Worm (Caenorhabditis elegans) whole organism, young adult: ENCODE data around the gene F13A2.9.

ENCODE experiments used
- F22D6.2 ChIP-seq: sonication (generic microtip); optimal IDR thresholded peaks from 2 replicates; lab custom pipeline; 2016; ENCODE audit warnings: mild to moderate bottlenecking, missing genetic modification characterization, missing compliant biosample characterization
- F37B4.10 ChIP-seq: fragments of 200-800 bp; sonication (Bioruptor generic); IDR thresholded peaks from 2 replicates; pipeline ENCODE4 v1.3.6; 2022; ENCODE audit warnings: missing genetic modification characterization, missing compliant biosample characterization
- F39B2.1 ChIP-seq: fragments of 200-800 bp; sonication (Bioruptor generic); IDR thresholded peaks from 2 replicates; pipeline ENCODE4 v1.3.6; 2022; ENCODE audit warnings: missing genetic modification reagents, missing genetic modification characterization, missing compliant biosample characterization
- T07F8.4 ChIP-seq: sonication (generic microtip); optimal IDR thresholded peaks from 2 replicates; lab custom pipeline; 2016; ENCODE audit warnings: mild to moderate bottlenecking, missing genetic modification characterization, moderate library complexity, missing compliant biosample characterization
- T26A5.8 ChIP-seq: sonication (generic microtip); optimal IDR thresholded peaks from 2 replicates; lab custom pipeline; 2016; ENCODE audit warnings: missing genetic modification characterization, missing compliant biosample characterization
- Y79H2A.3 ChIP-seq: fragments of 200-800 bp; sonication (Bioruptor generic); conservative IDR thresholded peaks from 2 replicates; pipeline ENCODE4 v1.3.6; 2022; ENCODE audit warnings: missing genetic modification reagents, missing genetic modification characterization, missing compliant biosample characterization
- ama-1 ChIP-seq, 3 experiments: fragments of 150-350 bp in 1 of 3; sonication (generic microtip) in 2 of 3; optimal IDR thresholded peaks; 2 replicates each; lab custom pipeline; 2014 to 2018; ENCODE audit warnings: missing biosample characterization in 2 of 3, missing genetic modification characterization in 2 of 3, missing genetic modification reagents in 2 of 3
- aptf-2 ChIP-seq: fragments of 200-800 bp; sonication (Bioruptor generic); conservative IDR thresholded peaks from 2 replicates; pipeline ENCODE4 v1.3.6; 2022; ENCODE audit warnings: missing genetic modification reagents, missing genetic modification characterization, missing compliant biosample characterization
- bed-2 ChIP-seq: fragments of 200-800 bp; sonication (Bioruptor generic); IDR thresholded peaks from 2 replicates; pipeline ENCODE4 v1.3.6; 2022; ENCODE audit warnings: missing genetic modification reagents, missing genetic modification characterization, missing compliant biosample characterization
- ceh-40 ChIP-seq: fragments of 200-800 bp; sonication (Bioruptor generic); IDR thresholded peaks from 2 replicates; pipeline ENCODE4 v1.3.6; 2022; ENCODE audit warnings: missing genetic modification characterization, missing compliant biosample characterization
- dpff-1 ChIP-seq: sonication (generic microtip); optimal IDR thresholded peaks from 2 replicates; lab custom pipeline; 2017; ENCODE audit warnings: mild to moderate bottlenecking, missing genetic modification characterization, missing compliant biosample characterization
- fkh-3 ChIP-seq: sonication (generic microtip); optimal IDR thresholded peaks from 2 replicates; lab custom pipeline; 2016; ENCODE audit warnings: mild to moderate bottlenecking, missing genetic modification characterization, missing compliant biosample characterization
- lag-1 ChIP-seq: fragments of 200-800 bp; sonication (Bioruptor generic); IDR thresholded peaks from 2 replicates; pipeline ENCODE4 v1.3.6; 2022; ENCODE audit warnings: missing genetic modification reagents, missing genetic modification characterization, missing compliant biosample characterization
- lsl-1 ChIP-seq: fragments of 200-800 bp; sonication (Bioruptor generic); optimal IDR thresholded peaks from 2 replicates; lab custom pipeline; 2018; ENCODE audit warnings: mild to moderate bottlenecking, missing genetic modification characterization, moderate library complexity, missing compliant biosample characterization
- lsy-27 ChIP-seq: sonication (generic microtip); optimal IDR thresholded peaks from 2 replicates; lab custom pipeline; 2017; ENCODE audit warnings: missing genetic modification characterization, mild to moderate bottlenecking, missing compliant biosample characterization, antibody characterized with exemption, missing genotype, borderline replicate concordance; ENCODE audit not compliant: insufficient read depth
- madf-10 ChIP-seq: sonication (generic microtip); optimal IDR thresholded peaks from 2 replicates; lab custom pipeline; 2016; ENCODE audit warnings: mild to moderate bottlenecking, missing genetic modification characterization, missing compliant biosample characterization
- madf-8 ChIP-seq: fragments of 200-800 bp; sonication (Bioruptor generic); conservative IDR thresholded peaks from 2 replicates; pipeline ENCODE4 v1.3.6; 2022; ENCODE audit warnings: missing genetic modification reagents, missing genetic modification characterization, missing compliant biosample characterization
- mcd-1 ChIP-seq: fragments of 200-800 bp; sonication (Bioruptor generic); IDR thresholded peaks from 2 replicates; pipeline ENCODE4 v1.3.6; 2022; ENCODE audit warnings: missing genetic modification reagents, missing genetic modification characterization, missing compliant biosample characterization
- nfya-1 ChIP-seq: sonication (generic microtip); optimal IDR thresholded peaks from 2 replicates; lab custom pipeline; 2017; ENCODE audit warnings: antibody characterized with exemption, missing compliant biosample characterization, missing genetic modification characterization, borderline replicate concordance; ENCODE audit not compliant: insufficient read depth
- nhr-179 ChIP-seq: sonication (generic microtip); optimal IDR thresholded peaks from 2 replicates; lab custom pipeline; 2016; ENCODE audit warnings: mild to moderate bottlenecking, missing genetic modification characterization, missing compliant biosample characterization
- pha-4 ChIP-seq: fragments of 150-350 bp; sonication (generic microtip); optimal IDR thresholded peaks from 2 replicates; lab custom pipeline; 2014; ENCODE audit warnings: missing biosample characterization, missing genetic modification reagents, missing genetic modification characterization
- rec-8 ChIP-seq, 2 experiments: sonication (generic microtip); optimal IDR thresholded peaks; 2 replicates each; lab custom pipeline; 2016; ENCODE audit warnings: mild to moderate bottlenecking in 2 of 2, missing genetic modification characterization in 2 of 2, missing genetic modification reagents in 2 of 2, missing genotype in 2 of 2, missing biosample characterization in 1 of 2, missing compliant biosample characterization in 1 of 2, moderate library complexity in 1 of 2
- rpc-1 ChIP-seq, 2 experiments: fragments of 150-350 bp in 1 of 2; sonication (generic microtip) in 1 of 2; optimal IDR thresholded peaks; 2 replicates each; lab custom pipeline; 2014 to 2018; ENCODE audit warnings: missing biosample characterization in 1 of 2, missing genetic modification characterization in 1 of 2, missing genetic modification reagents in 1 of 2, missing genotype in 1 of 2
- snpc-1.1 ChIP-seq: sonication (generic microtip); optimal IDR thresholded peaks from 2 replicates; lab custom pipeline; 2017; ENCODE audit warnings: missing genetic modification characterization, mild to moderate bottlenecking, missing compliant biosample characterization, antibody characterized with exemption, moderate library complexity, missing genotype, missing genetic modification reagents; ENCODE audit not compliant: insufficient read depth
- snpc-3.4 ChIP-seq: sonication (generic microtip); optimal IDR thresholded peaks from 2 replicates; lab custom pipeline; 2017; ENCODE audit warnings: missing genetic modification characterization, mild to moderate bottlenecking, missing compliant biosample characterization, antibody characterized with exemption, moderate library complexity, missing genotype, missing genetic modification reagents
- sptf-2 ChIP-seq: fragments of 200-800 bp; sonication (Bioruptor generic); optimal IDR thresholded peaks from 2 replicates; lab custom pipeline; 2018; ENCODE audit warnings: mild to moderate bottlenecking, missing genetic modification characterization, missing compliant biosample characterization
- unc-130 ChIP-seq: sonication (generic microtip); optimal IDR thresholded peaks from 2 replicates; lab custom pipeline; 2016; ENCODE audit warnings: missing genetic modification reagents, missing genetic modification characterization, missing compliant biosample characterization
- unc-62 ChIP-seq: fragments of 150-350 bp; optimal IDR thresholded peaks from 2 replicates; lab custom pipeline; 2014; ENCODE audit warnings: missing biosample characterization, missing genetic modification reagents, missing genetic modification characterization
- zim-3 ChIP-seq: sonication (generic microtip); optimal IDR thresholded peaks from 2 replicates; lab custom pipeline; 2017; ENCODE audit warnings: mild to moderate bottlenecking, missing genetic modification characterization, moderate library complexity, missing compliant biosample characterization
- ztf-18 ChIP-seq: sonication (generic microtip); optimal IDR thresholded peaks from 2 replicates; lab custom pipeline; 2016; ENCODE audit warnings: missing genotype, mild to moderate bottlenecking, missing genetic modification characterization, missing compliant biosample characterization
- ztf-6 ChIP-seq: fragments of 200-800 bp; sonication (Bioruptor generic); IDR thresholded peaks from 2 replicates; pipeline ENCODE4 v1.3.6; 2022; ENCODE audit warnings: missing genetic modification reagents, missing genetic modification characterization, missing compliant biosample characterization

The F13A2.9 gene

DNA sequence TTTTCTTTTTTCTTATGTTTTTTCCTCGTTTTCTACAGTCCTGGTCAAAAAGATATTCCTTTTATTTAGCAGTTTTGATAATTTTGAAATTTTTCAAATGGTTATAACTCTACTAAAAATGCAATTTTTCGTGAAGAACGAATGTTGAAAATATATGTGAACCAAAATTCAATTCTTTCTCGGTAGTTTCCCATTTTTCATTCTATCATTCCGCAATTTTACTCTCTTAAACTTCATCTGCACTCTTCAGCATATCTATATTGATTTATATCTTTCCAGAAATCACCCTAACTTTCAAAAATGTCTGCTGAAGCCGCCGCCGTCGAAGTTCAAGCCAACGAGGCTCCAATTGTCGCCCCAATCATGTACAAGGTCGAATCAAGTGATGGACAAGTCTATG, 34.8 kb upstream of the F13A2.9 start, which contains the start of gene skr-7:
Gene skr-7 (plus strand): TSS at position 301 of the 400 bp plus-strand sequence.
- TF ChIP-seq ztf-18 (no peak), unc-130 (no peak), lsy-27 (tag; lab: Kevin White, UChicago) (no peak), lsl-1 (GFP tag; lab: Kevin White, UChicago) (no peak), unc-62 (GFP tag; lab: Kevin White, UChicago) (no peak), ztf-6 (GFP tag; lab: Robert Waterston, UW) (no peak), madf-8 (no peak), Y79H2A.3 (GFP tag; lab: Robert Waterston, UW) (no peak), ceh-40 (GFP tag; lab: Robert Waterston, UW) (no peak), sptf-2 (GFP tag; lab: Kevin White, UChicago) (no peak), bed-2 (GFP tag; lab: Robert Waterston, UW) (no peak), fkh-3 (tag; lab: Kevin White, UChicago) (no peak)

- TF ChIP-seq F37B4.10 (GFP tag; lab: Robert Waterston, UW) (no peak), unc-62 (GFP tag; lab: Kevin White, UChicago) (no peak), ama-1 (optimal IDR thresholded peaks at IDR 0.05; lab: Kevin White, UChicago) (no peak), ama-1 (GFP tag; optimal IDR thresholded peaks at IDR 0.05; lab: Kevin White, UChicago) (no peak), ztf-18 (no peak), F39B2.1 (no peak), snpc-1.1 (tag; lab: Kevin White, UChicago) (no peak), T26A5.8 (tag; lab: Kevin White, UChicago) (no peak)
- TF ChIP-seq, all 124 proteins: peak for 0
Observed at ce11 chrV:4421475-4421874, 34.2 kb upstream of the F13A2.9 start, which contains the start of gene skr-14. skr-14 (minus strand) TSS chrV:4421575.

ce11 chrV:4419767-4420322, 32.5 kb upstream of the F13A2.9 start, which contains the start of the genes Y47D7A.7 and Y47D7A.2:
Y47D7A.7 (minus strand) TSS chrV:4419867.
Y47D7A.2 (plus strand) TSS chrV:4420272.
- TF ChIP-seq rec-8 (tag; optimal IDR thresholded peaks at IDR 0.05; lab: Kevin White, UChicago), result no peak
- TF ChIP-seq F22D6.2 (tag; lab: Kevin White, UChicago), result no peak
- no peak for TF ChIP-seq nfya-1 (tag; lab: Kevin White, UChicago)
- TF ChIP-seq rpc-1 (optimal IDR thresholded peaks at IDR 0.05; lab: Kevin White, UChicago), result no peak
- no peak for TF ChIP-seq rpc-1 (tag; optimal IDR thresholded peaks at IDR 0.05; lab: Kevin White, UChicago)
- TF ChIP-seq mcd-1, result no peak
- no peak for TF ChIP-seq madf-10 (tag; lab: Kevin White, UChicago)
- no peak for TF ChIP-seq dpff-1 (tag; lab: Kevin White, UChicago)
- no peak for TF ChIP-seq aptf-2
- TF ChIP-seq lag-1, result no peak
- no peak for TF ChIP-seq T07F8.4
- TF ChIP-seq zim-3 (tag; lab: Kevin White, UChicago), result no peak
- no peak for TF ChIP-seq ceh-40 (GFP tag; lab: Robert Waterston, UW)

- TF ChIP-seq nhr-179, result no peak
- no peak for TF ChIP-seq pha-4 (tag; lab: Kevin White, UChicago)
- TF ChIP-seq snpc-3.4 (tag; lab: Kevin White, UChicago), result no peak
Observed at ce11 chrV:4418116-4418515, 30.8 kb upstream of the F13A2.9 start, which contains the start of gene Y47D7A.6. Y47D7A.6 (minus strand) TSS chrV:4418216.
